Worm (Caenorhabditis elegans) whole organism, mixed stage, embryonic: ENCODE results near the gene F16B4.6.

ENCODE experiments used
- cnd-1 ChIP-seq: fragments of 200-800 bp; sonication (Bioruptor generic); optimal IDR thresholded peaks from 2 replicates; lab custom pipeline; 2018; ENCODE audit warnings: mild to moderate bottlenecking, missing genetic modification characterization, missing compliant biosample characterization
- lin-13 ChIP-seq: fragments of 150-350 bp; optimal IDR thresholded peaks from 2 replicates; lab custom pipeline; 2014; ENCODE audit warnings: missing biosample characterization, missing genetic modification characterization
- lsy-2 ChIP-seq: fragments of 150-350 bp; optimal IDR thresholded peaks from 2 replicates; lab custom pipeline; 2014; ENCODE audit warnings: missing biosample characterization, missing genetic modification characterization
- mab-5 ChIP-seq: fragments of 150-350 bp; optimal IDR thresholded peaks from 2 replicates; lab custom pipeline; 2014; ENCODE audit warnings: missing biosample characterization, missing genetic modification characterization
- nhr-76 ChIP-seq: sonication (generic microtip); optimal IDR thresholded peaks from 2 replicates; lab custom pipeline; 2017; ENCODE audit warnings: missing biosample characterization, missing genetic modification characterization
- pha-4 ChIP-seq: fragments of 150-350 bp; optimal IDR thresholded peaks from 2 replicates; lab custom pipeline; 2018; ENCODE audit warnings: missing biosample characterization, missing genetic modification reagents, missing genetic modification characterization
- snpc-4 ChIP-seq: fragments of 150-350 bp; optimal IDR thresholded peaks from 2 replicates; lab custom pipeline; 2014; ENCODE audit warnings: missing biosample characterization, missing genetic modification characterization
- unc-62 ChIP-seq: fragments of 150-350 bp; optimal IDR thresholded peaks from 2 replicates; lab custom pipeline; 2014; ENCODE audit warnings: missing biosample characterization, missing genetic modification reagents, missing genetic modification characterization

DNA sequence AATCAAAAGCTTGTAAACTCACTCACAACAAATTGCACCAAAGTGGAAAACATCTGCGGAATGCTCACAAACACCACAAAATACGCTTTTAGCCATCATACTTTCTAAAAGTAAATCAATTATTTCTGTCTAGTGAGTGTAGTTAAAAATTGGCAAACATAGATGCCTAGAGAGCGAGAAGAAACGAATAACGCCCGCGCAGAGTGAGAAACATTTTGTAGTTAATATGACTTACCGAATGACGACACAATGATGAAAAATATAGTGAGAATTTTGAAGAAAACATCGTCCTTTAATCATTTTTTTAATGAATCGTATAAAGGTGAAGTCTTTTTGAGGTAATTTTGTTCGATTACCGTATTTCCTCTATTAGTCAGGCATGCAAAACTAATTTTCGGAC is 42.3 kb downstream of the F16B4.6 start, which contains the start of gene nhr-238:
- no peak for TF ChIP-seq cnd-1 (tag; lab: Kevin White, UChicago)
- TF ChIP-seq unc-62 (GFP tag; lab: Kevin White, UChicago), result no peak
- TF ChIP-seq mab-5 (tag; lab: Kevin White, UChicago), result no peak
- no peak for TF ChIP-seq lsy-2
- TF ChIP-seq snpc-4 (tag; lab: Kevin White, UChicago), result no peak
- no peak for TF ChIP-seq lin-13
- no peak for TF ChIP-seq pha-4 (tag; lab: Kevin White, UChicago)
- TF ChIP-seq nhr-76, result no peak
